Worm (Caenorhabditis elegans) whole organism, late embryonic: ENCODE results near the gene clec-7.

ENCODE experiments used
- C08G9.2 ChIP-seq: sonication (generic microtip); optimal IDR thresholded peaks from 2 replicates; lab custom pipeline; 2016; ENCODE audit warnings: mild to moderate bottlenecking, missing genetic modification characterization, moderate library complexity, missing compliant biosample characterization
- Y22D7AL.16 ChIP-seq: sonication (generic microtip); optimal IDR thresholded peaks from 2 replicates; lab custom pipeline; 2016; ENCODE audit warnings: missing genetic modification characterization, missing compliant biosample characterization
- ceh-18 ChIP-seq: sonication (generic microtip); optimal IDR thresholded peaks from 2 replicates; lab custom pipeline; 2016; ENCODE audit warnings: missing genetic modification characterization, missing compliant biosample characterization
- ceh-19 ChIP-seq: fragments of 200-800 bp; sonication (Bioruptor generic); optimal IDR thresholded peaks from 2 replicates; lab custom pipeline; 2018; ENCODE audit warnings: mild to moderate bottlenecking, missing genetic modification characterization, missing compliant biosample characterization
- ceh-2 ChIP-seq: sonication (generic microtip); optimal IDR thresholded peaks from 2 replicates; lab custom pipeline; 2016; ENCODE audit warnings: missing genotype, missing genetic modification characterization, missing compliant biosample characterization
- ceh-24 ChIP-seq: sonication (generic microtip); optimal IDR thresholded peaks from 2 replicates; lab custom pipeline; 2016; ENCODE audit warnings: mild to moderate bottlenecking, missing genetic modification characterization, missing compliant biosample characterization
- ceh-31 ChIP-seq: sonication (generic microtip); optimal IDR thresholded peaks from 2 replicates; lab custom pipeline; 2016; ENCODE audit warnings: missing genetic modification characterization, missing compliant biosample characterization
- ceh-34 ChIP-seq: sonication (generic microtip); optimal IDR thresholded peaks from 2 replicates; lab custom pipeline; 2016; ENCODE audit warnings: mild to moderate bottlenecking, missing genetic modification characterization, missing compliant biosample characterization
- ceh-45 ChIP-seq: fragments of 200-800 bp; sonication (Bioruptor generic); IDR thresholded peaks from 2 replicates; pipeline ENCODE4 v1.3.6; 2022; ENCODE audit warnings: missing genetic modification reagents, missing genetic modification characterization, missing compliant biosample characterization
- ceh-6 ChIP-seq: fragments of 200-800 bp; sonication (Bioruptor generic); optimal IDR thresholded peaks from 2 replicates; lab custom pipeline; 2018; ENCODE audit warnings: mild to moderate bottlenecking, missing genetic modification characterization, missing compliant biosample characterization
- ceh-9 ChIP-seq: sonication (generic microtip); optimal IDR thresholded peaks from 2 replicates; lab custom pipeline; 2016; ENCODE audit warnings: mild to moderate bottlenecking, missing genetic modification characterization, inconsistent platforms, missing compliant biosample characterization
- che-1 ChIP-seq: sonication (generic microtip); optimal IDR thresholded peaks from 2 replicates; lab custom pipeline; 2016; ENCODE audit warnings: mild to moderate bottlenecking, missing genetic modification characterization, missing compliant biosample characterization
- elt-2 ChIP-seq: sonication (generic microtip); optimal IDR thresholded peaks from 2 replicates; lab custom pipeline; 2016; ENCODE audit warnings: missing genetic modification reagents, missing genetic modification characterization, missing compliant biosample characterization
- fax-1 ChIP-seq: sonication (generic microtip); optimal IDR thresholded peaks from 2 replicates; lab custom pipeline; 2016; ENCODE audit warnings: missing genotype, missing genetic modification characterization, missing compliant biosample characterization
- fkh-10 ChIP-seq: fragments of 150-350 bp; optimal IDR thresholded peaks from 2 replicates; lab custom pipeline; 2014; ENCODE audit warnings: missing biosample characterization, missing genetic modification reagents, missing genetic modification characterization
- hlh-13 ChIP-seq: fragments of 200-800 bp; sonication (Bioruptor generic); optimal IDR thresholded peaks from 2 replicates; lab custom pipeline; 2018; ENCODE audit warnings: mild to moderate bottlenecking, missing genetic modification characterization, missing compliant biosample characterization
- hlh-15 ChIP-seq: sonication (generic microtip); optimal IDR thresholded peaks from 2 replicates; lab custom pipeline; 2016; ENCODE audit warnings: missing genetic modification characterization, missing compliant biosample characterization
- lim-6 ChIP-seq: sonication (generic microtip); optimal IDR thresholded peaks from 2 replicates; lab custom pipeline; 2016; ENCODE audit warnings: missing genetic modification characterization, missing compliant biosample characterization
- lin-11 ChIP-seq: fragments of 200-800 bp; sonication (Bioruptor generic); optimal IDR thresholded peaks from 2 replicates; lab custom pipeline; 2018; ENCODE audit warnings: mild to moderate bottlenecking, missing genetic modification characterization, missing compliant biosample characterization
- madf-2 ChIP-seq: sonication (generic microtip); optimal IDR thresholded peaks from 2 replicates; lab custom pipeline; 2017; ENCODE audit warnings: missing genetic modification characterization, missing compliant biosample characterization
- mec-3 ChIP-seq: sonication (generic microtip); optimal IDR thresholded peaks from 2 replicates; lab custom pipeline; 2016; ENCODE audit warnings: borderline replicate concordance, missing genetic modification characterization, missing compliant biosample characterization
- nfya-1 ChIP-seq: sonication (generic microtip); optimal IDR thresholded peaks from 2 replicates; lab custom pipeline; 2017; ENCODE audit warnings: missing genetic modification characterization, mild to moderate bottlenecking, missing compliant biosample characterization, antibody characterized with exemption, moderate library complexity
- nhr-232 ChIP-seq: sonication (generic microtip); optimal IDR thresholded peaks from 2 replicates; lab custom pipeline; 2016; ENCODE audit warnings: missing genetic modification characterization, missing compliant biosample characterization
- pha-2 ChIP-seq: sonication (generic microtip); optimal IDR thresholded peaks from 2 replicates; lab custom pipeline; 2017; ENCODE audit warnings: mild to moderate bottlenecking, missing genetic modification characterization, missing compliant biosample characterization
- pha-4 ChIP-seq: fragments of 150-350 bp; optimal IDR thresholded peaks from 2 replicates; lab custom pipeline; 2018; ENCODE audit warnings: missing biosample characterization, missing genetic modification reagents, missing genetic modification characterization
- pros-1 ChIP-seq: fragments of 150-350 bp; optimal IDR thresholded peaks from 2 replicates; lab custom pipeline; 2014; ENCODE audit warnings: missing biosample characterization, missing genetic modification reagents, missing genetic modification characterization
- sdc-2 ChIP-seq: sonication (generic microtip); optimal IDR thresholded peaks from 2 replicates; lab custom pipeline; 2016; ENCODE audit warnings: missing genotype, missing genetic modification characterization, missing compliant biosample characterization
- sox-4 ChIP-seq: sonication (generic microtip); optimal IDR thresholded peaks from 2 replicates; lab custom pipeline; 2017; ENCODE audit warnings: mild to moderate bottlenecking, missing genetic modification characterization, inconsistent platforms, missing compliant biosample characterization
- tbx-2 ChIP-seq: sonication (generic microtip); optimal IDR thresholded peaks from 2 replicates; lab custom pipeline; 2016; ENCODE audit warnings: missing genetic modification characterization, missing compliant biosample characterization
- ttx-3 ChIP-seq: sonication (generic microtip); optimal IDR thresholded peaks from 2 replicates; lab custom pipeline; 2016; ENCODE audit warnings: missing genetic modification reagents, missing genetic modification characterization, missing compliant biosample characterization
- unc-55 ChIP-seq: sonication (generic microtip); optimal IDR thresholded peaks from 2 replicates; lab custom pipeline; 2017; ENCODE audit warnings: missing biosample characterization, missing genetic modification reagents, missing genetic modification characterization
- unc-86 ChIP-seq: sonication (generic microtip); optimal IDR thresholded peaks from 2 replicates; lab custom pipeline; 2016; ENCODE audit warnings: missing genetic modification characterization, missing compliant biosample characterization
- zip-5 ChIP-seq: sonication (generic microtip); optimal IDR thresholded peaks from 2 replicates; lab custom pipeline; 2016; ENCODE audit warnings: missing genetic modification characterization, missing compliant biosample characterization
- ztf-16 ChIP-seq: sonication (generic microtip); optimal IDR thresholded peaks from 2 replicates; lab custom pipeline; 2017; ENCODE audit warnings: missing genetic modification characterization, missing compliant biosample characterization

The clec-7 gene

DNA sequence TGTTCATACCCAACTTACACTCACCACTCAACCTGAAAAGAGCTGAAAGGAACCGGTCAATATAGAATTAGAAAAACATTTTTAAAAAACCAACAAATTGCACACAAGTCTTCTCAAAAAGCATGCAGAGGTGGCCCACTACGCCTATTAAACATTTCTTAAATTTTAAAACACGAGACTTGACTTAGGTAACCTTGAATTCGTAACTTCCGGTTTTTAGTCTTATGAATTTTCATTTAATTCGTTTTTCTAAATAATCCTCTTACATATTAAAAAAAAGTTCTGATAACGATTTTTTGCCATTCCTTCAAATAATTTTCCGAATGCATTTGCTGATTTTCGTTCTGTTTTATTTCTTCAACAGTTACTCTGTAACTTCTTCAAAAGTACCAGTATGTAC lies at the start of gene clec-7:
clec-7 (plus strand) TSS at position 301 of the 400 bp plus-strand sequence.
- TF ChIP-seq ceh-45 (GFP tag; lab: Robert Waterston, UW): no peak
- TF ChIP-seq fax-1 (tag; lab: Kevin White, UChicago): no peak
- no peak for TF ChIP-seq elt-2 (tag; lab: Kevin White, UChicago)
- TF ChIP-seq ztf-16 (tag; lab: Kevin White, UChicago): no peak
- no peak for TF ChIP-seq lim-6 (tag; lab: Kevin White, UChicago)
- TF ChIP-seq madf-2 (tag; lab: Kevin White, UChicago): no peak
- no peak for TF ChIP-seq unc-86 (tag; lab: Kevin White, UChicago)
- TF ChIP-seq sdc-2 (tag; lab: Kevin White, UChicago): no peak

DNA sequence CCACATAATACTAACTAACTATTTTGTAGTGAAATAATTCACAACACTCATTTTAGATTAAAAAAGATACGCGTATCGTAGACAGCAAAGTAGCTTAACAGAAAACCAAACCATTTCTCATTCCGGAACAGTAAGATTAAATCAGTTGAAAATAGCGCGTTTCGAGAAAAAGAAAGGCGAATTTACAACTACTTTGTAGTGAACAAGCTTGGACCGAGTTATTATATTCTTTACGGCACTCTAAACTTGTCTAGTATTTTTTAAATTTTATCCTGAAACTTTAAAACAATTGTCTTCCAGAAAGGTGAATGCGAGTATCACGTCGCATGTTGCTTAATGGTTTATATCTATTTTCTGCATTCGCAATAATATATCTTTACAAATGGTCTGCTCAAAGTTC lies 49.1 kb upstream of the clec-7 start, which contains the start of gene C13A2.4:
C13A2.4 (plus strand) TSS at position 301 of the 400 bp plus-strand sequence.
- TF ChIP-seq ceh-24: no peak
- TF ChIP-seq pros-1 (tag; lab: Kevin White, UChicago): no peak
- TF ChIP-seq hlh-15: no peak
- no peak for TF ChIP-seq ceh-18 (tag; lab: Kevin White, UChicago)
- no peak for TF ChIP-seq mec-3
- no peak for TF ChIP-seq ceh-2 (tag; lab: Kevin White, UChicago)
- TF ChIP-seq fax-1 (tag; lab: Kevin White, UChicago): no peak

DNA sequence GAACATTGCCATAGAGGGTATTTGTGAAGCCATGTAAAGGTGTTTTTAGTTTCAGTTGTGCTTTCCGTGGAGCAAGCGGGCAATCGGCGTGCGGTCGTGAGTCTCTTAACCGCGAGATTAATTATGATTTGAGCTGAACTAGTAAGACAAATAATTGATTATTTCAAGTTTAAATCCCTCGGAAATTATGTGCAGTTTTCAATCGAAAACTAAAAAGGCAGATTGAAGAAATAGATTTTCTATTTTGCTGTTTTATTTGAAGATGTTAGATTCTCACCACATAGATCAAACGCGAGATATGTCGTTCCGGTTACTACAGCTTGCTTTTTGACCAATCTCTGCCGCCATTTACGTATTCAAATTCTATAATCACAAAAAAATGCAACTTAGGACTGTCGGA lies 46.2 kb upstream of the clec-7 start, which contains the start of gene C13A2.3:
C13A2.3 (plus strand) TSS at position 301 of the 400 bp plus-strand sequence.
- TF ChIP-seq madf-2 (tag; lab: Kevin White, UChicago) (no peak), ztf-16 (tag; lab: Kevin White, UChicago) (no peak), sdc-2 (tag; lab: Kevin White, UChicago) (no peak), ceh-9 (tag; lab: Kevin White, UChicago) (no peak), ceh-19 (GFP tag; lab: Kevin White, UChicago) (no peak), pros-1 (tag; lab: Kevin White, UChicago) (no peak), zip-5 (tag; lab: Kevin White, UChicago) (no peak), lin-11 (tag; lab: Kevin White, UChicago) (no peak), ceh-6 (GFP tag; lab: Kevin White, UChicago) (no peak), sox-4 (no peak), pha-2 (tag; lab: Kevin White, UChicago) (no peak), elt-2 (tag; lab: Kevin White, UChicago) (no peak), fkh-10 (GFP tag; lab: Kevin White, UChicago) (no peak), ceh-45 (GFP tag; lab: Robert Waterston, UW) (no peak), ceh-31 (tag; lab: Kevin White, UChicago) (no peak), nfya-1 (tag; lab: Kevin White, UChicago) (no peak), nhr-232 (tag; lab: Kevin White, UChicago) (no peak)

DNA sequence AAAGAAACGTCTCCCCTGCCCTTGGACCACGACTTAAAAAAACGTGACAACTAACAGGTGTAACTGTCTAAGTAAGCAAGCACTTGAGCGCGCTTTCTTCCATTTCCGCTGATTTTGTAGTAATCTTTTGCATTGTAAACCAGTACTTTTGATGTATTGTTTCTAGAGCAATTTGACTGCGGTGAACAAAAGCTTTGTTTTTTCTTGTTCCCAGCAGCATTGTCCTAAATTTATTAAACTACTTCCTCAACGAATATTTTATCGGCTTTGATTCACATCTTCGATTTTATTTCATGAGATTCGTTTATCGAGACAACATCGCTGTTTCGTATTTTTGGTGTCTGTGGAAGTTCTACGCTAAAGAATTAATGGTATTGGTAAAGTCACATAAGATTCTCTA lies 39.5 kb upstream of the clec-7 start, which contains the start of gene C13A2.1:
C13A2.1 (plus strand) TSS at position 301 of the 400 bp plus-strand sequence.
- TF ChIP-seq tbx-2 (tag; lab: Kevin White, UChicago) (no peak), pha-2 (tag; lab: Kevin White, UChicago) (no peak), hlh-13 (GFP tag; lab: Kevin White, UChicago) (no peak), ttx-3 (tag; lab: Kevin White, UChicago) (no peak), che-1 (no peak), nfya-1 (tag; lab: Kevin White, UChicago) (no peak), ceh-45 (GFP tag; lab: Robert Waterston, UW) (no peak), madf-2 (tag; lab: Kevin White, UChicago) (no peak), ceh-18 (tag; lab: Kevin White, UChicago) (no peak)

DNA sequence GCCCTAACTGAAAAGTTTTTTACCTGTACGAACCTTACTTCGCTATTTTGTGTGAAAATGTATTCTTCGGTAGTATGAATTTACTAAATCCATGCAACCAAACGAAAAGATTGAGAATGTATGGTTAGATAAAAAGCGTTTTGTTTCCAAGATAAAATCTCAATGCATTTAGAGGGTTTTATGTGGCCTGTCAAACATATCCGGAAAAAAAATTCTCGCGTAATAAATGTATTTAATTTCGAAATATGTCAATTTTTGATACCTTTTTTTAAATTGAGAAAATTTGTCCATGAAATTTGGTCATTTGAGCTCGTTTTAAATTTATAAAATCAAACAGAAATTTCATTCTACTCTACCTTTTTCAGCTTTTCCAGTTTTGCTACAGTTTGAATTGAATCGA lies 32.9 kb upstream of the clec-7 start, which contains the start of gene F07G11.4:
F07G11.4 (minus strand) TSS at position 101 of the 400 bp plus-strand sequence.
- TF ChIP-seq pros-1 (tag; lab: Kevin White, UChicago) (no peak), Y22D7AL.16 (tag; lab: Kevin White, UChicago) (no peak), unc-55 (GFP tag; lab: Kevin White, UChicago) (no peak), pha-4 (tag; lab: Kevin White, UChicago) (no peak), C08G9.2 (no peak), ceh-34 (tag; lab: Kevin White, UChicago) (no peak), mec-3 (no peak)
